Worm (Caenorhabditis elegans) whole organism, late embryonic: ENCODE results near the gene W05B10.3.

Experiments
- C38D4.7 ChIP-seq: fragments of 200-800 bp; sonication (Bioruptor generic); optimal IDR thresholded peaks from 2 replicates; lab custom pipeline; 2018; ENCODE audit warnings: mild to moderate bottlenecking, missing genetic modification characterization, moderate library complexity, missing compliant biosample characterization
- dmd-4 ChIP-seq: sonication (generic microtip); optimal IDR thresholded peaks from 2 replicates; lab custom pipeline; 2016; ENCODE audit warnings: borderline replicate concordance, missing genetic modification characterization, missing compliant biosample characterization
- ets-4 ChIP-seq: sonication (generic microtip); optimal IDR thresholded peaks from 2 replicates; lab custom pipeline; 2016; ENCODE audit warnings: missing genetic modification characterization, missing compliant biosample characterization
- hlh-15 ChIP-seq: sonication (generic microtip); optimal IDR thresholded peaks from 2 replicates; lab custom pipeline; 2016; ENCODE audit warnings: missing genetic modification characterization, missing compliant biosample characterization
- pag-3 ChIP-seq: sonication (generic microtip); optimal IDR thresholded peaks from 2 replicates; lab custom pipeline; 2016; ENCODE audit warnings: missing compliant biosample characterization, missing genetic modification characterization, borderline replicate concordance
- pax-1 ChIP-seq: fragments of 150-350 bp; optimal IDR thresholded peaks from 2 replicates; lab custom pipeline; 2014; ENCODE audit warnings: missing biosample characterization, missing genetic modification characterization
- pha-2 ChIP-seq: sonication (generic microtip); optimal IDR thresholded peaks from 2 replicates; lab custom pipeline; 2017; ENCODE audit warnings: mild to moderate bottlenecking, missing genetic modification characterization, missing compliant biosample characterization
- pha-4 ChIP-seq: fragments of 150-350 bp; optimal IDR thresholded peaks from 2 replicates; lab custom pipeline; 2018; ENCODE audit warnings: missing biosample characterization, missing genetic modification reagents, missing genetic modification characterization
- unc-86 ChIP-seq: sonication (generic microtip); optimal IDR thresholded peaks from 2 replicates; lab custom pipeline; 2016; ENCODE audit warnings: missing genetic modification characterization, missing compliant biosample characterization

DNA sequence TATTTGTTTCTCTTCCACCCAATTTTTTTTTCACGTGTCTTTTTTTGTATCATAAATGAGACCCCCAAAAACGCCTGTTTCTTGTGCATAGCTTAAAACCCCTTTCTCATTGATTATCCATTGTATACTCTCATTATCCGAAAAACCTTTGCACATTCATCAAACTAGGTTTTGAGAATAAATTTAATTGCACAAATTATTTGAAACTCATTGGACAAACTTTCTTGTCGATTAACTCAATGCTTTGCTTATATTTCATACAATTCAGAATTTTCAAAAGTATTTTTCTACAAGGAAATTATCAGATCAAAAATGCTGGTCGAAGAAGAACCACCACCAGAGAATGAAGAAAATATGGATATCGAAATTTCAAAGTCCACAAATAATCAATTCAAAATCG is 42.6 kb upstream of the W05B10.3 start, which contains the start of gene R11D1.1:
- TF ChIP-seq pha-4 (tag; lab: Kevin White, UChicago) = no peak
- TF ChIP-seq pag-3 (tag; lab: Kevin White, UChicago) = no peak
- TF ChIP-seq pha-2 = no peak
- TF ChIP-seq unc-86 = no peak
- TF ChIP-seq dmd-4 (tag; lab: Kevin White, UChicago) = no peak
- TF ChIP-seq ets-4 = no peak
- TF ChIP-seq hlh-15 (tag; lab: Kevin White, UChicago) = no peak
- no peak for TF ChIP-seq pax-1 (tag; lab: Kevin White, UChicago)
- TF ChIP-seq C38D4.7 (GFP tag; lab: Kevin White, UChicago) = no peak
